Worm (Caenorhabditis elegans) whole organism, L4/young adult: ENCODE results near the gene F54H12.2.
"Not testable (repeated sequence)": the region's sequence is repeated elsewhere in the genome, so short reads cannot be mapped to it uniquely, and the experiment has no call there.

Source experiments
- W03F9.2 ChIP-seq: fragments of 150-350 bp; optimal IDR thresholded peaks from 2 replicates; lab custom pipeline; 2014; ENCODE audit warnings: missing biosample characterization, missing genetic modification characterization
- dao-5 ChIP-seq: sonication (generic microtip); optimal IDR thresholded peaks from 2 replicates; lab custom pipeline; 2016; ENCODE audit warnings: missing genotype, missing genetic modification characterization, moderate library complexity, missing compliant biosample characterization
- him-1 ChIP-seq: sonication (generic microtip); optimal IDR thresholded peaks from 2 replicates; lab custom pipeline; 2016; ENCODE audit warnings: missing genotype, missing genetic modification reagents, missing genetic modification characterization, missing compliant biosample characterization

DNA sequence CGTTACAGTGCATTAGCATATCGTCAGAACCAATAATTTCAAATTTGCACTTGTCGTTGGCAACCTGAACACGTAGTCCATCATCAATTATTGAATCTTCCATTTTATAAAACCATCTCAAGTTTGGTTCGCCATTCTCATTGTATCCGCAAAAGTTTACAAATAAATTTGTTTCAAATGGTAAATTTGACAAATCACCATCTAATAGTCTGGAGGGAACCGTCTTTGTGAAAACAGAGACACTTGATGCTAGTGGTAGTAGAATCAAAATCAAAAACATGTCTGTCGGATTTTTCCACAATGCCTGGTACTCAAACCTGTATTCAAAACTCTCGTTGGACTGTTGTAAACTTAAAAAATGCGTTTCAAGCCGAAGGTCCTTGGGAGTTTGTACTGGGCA lies at the start of gene F54H12.2:
- not testable (repeated sequence) for TF ChIP-seq W03F9.2 (tag; lab: Kevin White, UChicago); him-1 (tag; lab: Kevin White, UChicago); dao-5
